Worm (Caenorhabditis elegans) whole organism, L4/young adult: Measurements from ENCODE around the gene EGAP9.3.

Experiments used
- W03F9.2 ChIP-seq: fragments of 150-350 bp; optimal IDR thresholded peaks from 2 replicates; lab custom pipeline; 2014; ENCODE audit warnings: missing biosample characterization, missing genetic modification characterization
- dao-5 ChIP-seq: sonication (generic microtip); optimal IDR thresholded peaks from 2 replicates; lab custom pipeline; 2016; ENCODE audit warnings: missing genotype, missing genetic modification characterization, moderate library complexity, missing compliant biosample characterization
- him-1 ChIP-seq: sonication (generic microtip); optimal IDR thresholded peaks from 2 replicates; lab custom pipeline; 2016; ENCODE audit warnings: missing genotype, missing genetic modification reagents, missing genetic modification characterization, missing compliant biosample characterization

The EGAP9.3 gene

ce11 chrV:6579992-6580391, at the start of gene EGAP9.3:
Gene EGAP9.3 (minus strand): TSS chrV:6580122.
- TF ChIP-seq dao-5 (no peak), him-1 (tag; lab: Kevin White, UChicago) (no peak)

- no peak for TF ChIP-seq dao-5
- TF ChIP-seq W03F9.2 (tag; lab: Kevin White, UChicago): no peak
- TF ChIP-seq him-1 (tag; lab: Kevin White, UChicago): no peak
Measured at ce11 chrV:6626244-6626643, 46.3 kb upstream of the EGAP9.3 start, which contains the start of gene ppt-1. Gene ppt-1 (minus strand): TSS chrV:6626344.

- no peak for TF ChIP-seq W03F9.2 (tag; lab: Kevin White, UChicago)
Measured at ce11 chrV:6621894-6622293, 42.0 kb upstream of the EGAP9.3 start, which contains the start of gene nhr-37. Gene nhr-37 (plus strand): TSS chrV:6622194.

ce11 chrV:6620809-6621208, 40.9 kb upstream of the EGAP9.3 start:
- no peak for TF ChIP-seq dao-5
- no peak for TF ChIP-seq W03F9.2 (tag; lab: Kevin White, UChicago)
- TF ChIP-seq him-1 (tag; lab: Kevin White, UChicago): no peak

ce11 chrV:6616294-6616693, 36.4 kb upstream of the EGAP9.3 start:
- TF ChIP-seq him-1 (tag; lab: Kevin White, UChicago): no peak

ce11 chrV:6614968-6615367, 35.0 kb upstream of the EGAP9.3 start:
- TF ChIP-seq W03F9.2 (tag; lab: Kevin White, UChicago): no peak
- TF ChIP-seq him-1 (tag; lab: Kevin White, UChicago): no peak
- TF ChIP-seq dao-5: no peak

ce11 chrV:6614152-6614734, 34.3 kb upstream of the EGAP9.3 start, which contains the start of gene cpr-4:
Gene cpr-4 (plus strand): TSS chrV:6614674.
- TF ChIP-seq dao-5 (no peak), W03F9.2 (tag; lab: Kevin White, UChicago) (no peak), him-1 (tag; lab: Kevin White, UChicago) (no peak)

- TF ChIP-seq him-1 (tag; lab: Kevin White, UChicago) (no peak), dao-5 (no peak), W03F9.2 (tag; lab: Kevin White, UChicago) (peak; percentile 50)
Measured at ce11 chrV:6611504-6611903, 31.6 kb upstream of the EGAP9.3 start.

ce11 chrV:6611058-6611457, 31.1 kb upstream of the EGAP9.3 start, which contains the start of gene gon-14:
Gene gon-14 (minus strand): TSS chrV:6611158.
- TF ChIP-seq him-1 (tag; lab: Kevin White, UChicago) (no peak), W03F9.2 (tag; lab: Kevin White, UChicago) (no peak), dao-5 (no peak)

ce11 chrV:6606197-6606596, 26.3 kb upstream of the EGAP9.3 start:
- TF ChIP-seq dao-5 (no peak), him-1 (tag; lab: Kevin White, UChicago) (no peak), W03F9.2 (tag; lab: Kevin White, UChicago) (peak; percentile 40)

- TF ChIP-seq him-1 (tag; lab: Kevin White, UChicago): no peak
- no peak for TF ChIP-seq W03F9.2 (tag; lab: Kevin White, UChicago)
- TF ChIP-seq dao-5: no peak
Measured at ce11 chrV:6605275-6605674, 25.4 kb upstream of the EGAP9.3 start, which contains the start of gene ZK1055.7. Gene ZK1055.7 (minus strand): TSS chrV:6605375.

ce11 chrV:6602556-6603062, 22.7 kb upstream of the EGAP9.3 start, which contains the start of gene ZK1055.6:
Gene ZK1055.6 (minus strand): TSS chrV:6602606.
- no peak for TF ChIP-seq dao-5
- TF ChIP-seq him-1 (tag; lab: Kevin White, UChicago): no peak
- TF ChIP-seq W03F9.2 (tag; lab: Kevin White, UChicago): no peak

ce11 chrV:6593700-6594244, 13.8 kb upstream of the EGAP9.3 start, which contains the start of gene hcp-1:
Gene hcp-1 (plus strand): TSS chrV:6594194.
- no peak for TF ChIP-seq W03F9.2 (tag; lab: Kevin White, UChicago)
- TF ChIP-seq dao-5: no peak
- no peak for TF ChIP-seq him-1 (tag; lab: Kevin White, UChicago)

ce11 chrV:6590283-6590682, 10.4 kb upstream of the EGAP9.3 start, which contains the start of gene ZK1055.2:
Gene ZK1055.2 (plus strand): TSS chrV:6590583.
- no peak for TF ChIP-seq dao-5
- TF ChIP-seq W03F9.2 (tag; lab: Kevin White, UChicago): no peak
- no peak for TF ChIP-seq him-1 (tag; lab: Kevin White, UChicago)
